Fruit fly (Drosophila melanogaster) whole organism, embryonic: ENCODE data around the gene CG14657.
A peak's percentile ranks its signal among the peaks of the same experiment; 100 is the strongest.

ENCODE experiments used
- Abd-B ChIP-seq: fragments of 200-800 bp; sonication (Bioruptor generic); optimal IDR thresholded peaks from 2 replicates; lab custom pipeline; 2018; ENCODE audit warnings: missing biosample characterization, mild to moderate bottlenecking, missing genetic modification characterization, moderate library complexity
- Aef1 ChIP-seq: fragments of 200-800 bp; sonication (Bioruptor generic); IDR thresholded peaks from 3 replicates; pipeline ENCODE4 v1.3.6; 2022; ENCODE audit warnings: missing biosample characterization, missing genetic modification characterization
- CG10321 ChIP-seq: fragments of 200-800 bp; sonication (Bioruptor generic); IDR thresholded peaks from 2 replicates; pipeline ENCODE4 v1.3.6; 2022; ENCODE audit warnings: missing biosample characterization, missing genetic modification characterization
- CG10654 ChIP-seq: fragments of 200-800 bp; sonication (Bioruptor generic); optimal IDR thresholded peaks from 2 replicates; lab custom pipeline; 2016; ENCODE audit warnings: missing biosample characterization, missing genetic modification characterization
- CG10979 ChIP-seq: fragments of 200-800 bp; sonication (Bioruptor generic); optimal IDR thresholded peaks from 2 replicates; lab custom pipeline; 2018; ENCODE audit warnings: missing biosample characterization, mild to moderate bottlenecking, missing genetic modification characterization, moderate library complexity
- CG1233 ChIP-seq: fragments of 200-800 bp; sonication (Bioruptor generic); optimal IDR thresholded peaks from 4 replicates; lab custom pipeline; 2018; ENCODE audit warnings: missing biosample characterization, mild to moderate bottlenecking, missing genetic modification characterization
- CG13123 ChIP-seq: fragments of 200-800 bp; sonication (Bioruptor generic); optimal IDR thresholded peaks from 2 replicates; lab custom pipeline; 2016; ENCODE audit warnings: missing biosample characterization, missing genetic modification characterization
- CG15073 ChIP-seq: fragments of 200-800 bp; sonication (Bioruptor generic); optimal IDR thresholded peaks from 2 replicates; lab custom pipeline; 2016; ENCODE audit warnings: missing biosample characterization, missing genetic modification characterization
- CG1792 ChIP-seq: fragments of 200-800 bp; sonication (Bioruptor generic); optimal IDR thresholded peaks from 2 replicates; lab custom pipeline; 2016; ENCODE audit warnings: missing biosample characterization, missing genetic modification characterization
- CG30431 ChIP-seq: fragments of 200-800 bp; sonication (Bioruptor generic); optimal IDR thresholded peaks from 2 replicates; lab custom pipeline; 2017; ENCODE audit warnings: missing biosample characterization, missing genetic modification characterization
- CG3847 ChIP-seq: fragments of 200-800 bp; sonication (Bioruptor generic); IDR thresholded peaks from 2 replicates; pipeline ENCODE4 v1.3.6; 2022; ENCODE audit warnings: missing biosample characterization, missing genetic modification characterization
- CG42726 ChIP-seq: fragments of 200-800 bp; sonication (Bioruptor generic); IDR thresholded peaks from 2 replicates; pipeline ENCODE4 v1.3.6; 2022; ENCODE audit warnings: missing biosample characterization, missing genetic modification characterization; ENCODE audit not compliant: partially characterized antibody
- CG4360 ChIP-seq: fragments of 200-800 bp; sonication (Bioruptor generic); IDR thresholded peaks from 2 replicates; pipeline ENCODE4 v1.3.6; 2022; ENCODE audit warnings: missing biosample characterization, missing genetic modification characterization
- CG43689 ChIP-seq: fragments of 200-800 bp; sonication (Bioruptor generic); IDR thresholded peaks from 2 replicates; pipeline ENCODE4 v1.3.6; 2022; ENCODE audit warnings: missing biosample characterization, missing genetic modification characterization
- CG6689 ChIP-seq: fragments of 200-800 bp; sonication (Bioruptor generic); IDR thresholded peaks from 2 replicates; pipeline ENCODE4 v1.3.6; 2022; ENCODE audit warnings: missing biosample characterization, missing genetic modification characterization
- CG7928 ChIP-seq: fragments of 200-800 bp; sonication (Bioruptor generic); optimal IDR thresholded peaks from 2 replicates; lab custom pipeline; 2017; ENCODE audit warnings: missing biosample characterization, mild to moderate bottlenecking, missing genetic modification characterization
- CG8388 ChIP-seq: fragments of 200-800 bp; sonication (Bioruptor generic); optimal IDR thresholded peaks from 2 replicates; lab custom pipeline; 2019; ENCODE audit warnings: missing biosample characterization, mild to moderate bottlenecking, missing genetic modification characterization, moderate library complexity
- CG8924 ChIP-seq: fragments of 200-800 bp; optimal IDR thresholded peaks from 3 replicates; lab custom pipeline; 2019; ENCODE audit warnings: missing biosample characterization, mild to moderate bottlenecking, missing genetic modification characterization, moderate library complexity
- CG9215 ChIP-seq: fragments of 200-800 bp; sonication (Bioruptor generic); IDR thresholded peaks from 2 replicates; pipeline ENCODE4 v1.3.6; 2022; ENCODE audit warnings: missing biosample characterization, missing genetic modification characterization
- CG9876 ChIP-seq: fragments of 200-800 bp; sonication (Bioruptor generic); optimal IDR thresholded peaks from 2 replicates; lab custom pipeline; 2016; ENCODE audit warnings: missing biosample characterization, missing genetic modification characterization
- D19B ChIP-seq: fragments of 200-800 bp; sonication (Bioruptor generic); optimal IDR thresholded peaks from 2 replicates; lab custom pipeline; 2017; ENCODE audit warnings: missing biosample characterization, mild to moderate bottlenecking, missing genetic modification characterization
- Doc2 ChIP-seq: fragments of 200-800 bp; sonication (Bioruptor generic); IDR thresholded peaks from 2 replicates; pipeline ENCODE4 v1.3.6; 2022; ENCODE audit warnings: missing biosample characterization, missing genetic modification characterization
- Ets97D ChIP-seq: fragments of 200-800 bp; sonication (Bioruptor generic); optimal IDR thresholded peaks from 3 replicates; lab custom pipeline; 2016; ENCODE audit warnings: missing biosample characterization, missing genetic modification characterization
- H2.0 ChIP-seq: fragments of 200-800 bp; sonication (Bioruptor generic); IDR thresholded peaks from 2 replicates; pipeline ENCODE4 v1.3.6; 2022; ENCODE audit warnings: missing biosample characterization, missing genetic modification characterization
- HmgD ChIP-seq: fragments of 200-800 bp; sonication (Bioruptor generic); optimal IDR thresholded peaks from 3 replicates; lab custom pipeline; 2016; ENCODE audit warnings: missing biosample characterization, missing genetic modification characterization
- Lim3 ChIP-seq: fragments of 200-800 bp; sonication (Bioruptor generic); IDR thresholded peaks from 2 replicates; pipeline ENCODE4 v1.3.6; 2022; ENCODE audit warnings: missing biosample characterization, missing genetic modification characterization
- Lpt ChIP-seq: fragments of >200 bp; optimal IDR thresholded peaks from 2 replicates; lab custom pipeline; 2018; ENCODE audit warnings: missing biosample characterization, missing genetic modification characterization
- NC2β ChIP-seq: fragments of 200-800 bp; sonication (Bioruptor generic); optimal IDR thresholded peaks from 2 replicates; lab custom pipeline; 2016; ENCODE audit warnings: missing biosample characterization, missing genetic modification characterization
- Oaz ChIP-seq: fragments of 200-800 bp; sonication (Bioruptor generic); IDR thresholded peaks from 2 replicates; pipeline ENCODE4 v1.3.6; 2022; ENCODE audit warnings: missing biosample characterization, missing genetic modification characterization
- Poxn ChIP-seq: fragments of 200-800 bp; sonication (Bioruptor generic); IDR thresholded peaks from 2 replicates; pipeline ENCODE4 v1.3.6; 2022; ENCODE audit warnings: missing biosample characterization, missing genetic modification characterization
- Sry-β ChIP-seq: fragments of 200-800 bp; sonication (Bioruptor generic); optimal IDR thresholded peaks from 2 replicates; lab custom pipeline; 2018; ENCODE audit warnings: missing biosample characterization, mild to moderate bottlenecking, missing genetic modification characterization, moderate library complexity
- Sry-δ ChIP-seq: fragments of 200-800 bp; sonication (Bioruptor generic); optimal IDR thresholded peaks from 2 replicates; lab custom pipeline; 2016; ENCODE audit warnings: missing biosample characterization, missing genetic modification characterization
- Taf1 ChIP-seq: fragments of 200-800 bp; sonication (Bioruptor generic); IDR thresholded peaks from 2 replicates; pipeline ENCODE4 v1.3.6; 2022; ENCODE audit warnings: missing biosample characterization, missing genetic modification characterization
- amos ChIP-seq: fragments of 200-800 bp; sonication (Bioruptor generic); IDR thresholded peaks from 2 replicates; pipeline ENCODE4 v1.3.6; 2022; ENCODE audit warnings: missing biosample characterization, missing genetic modification characterization; ENCODE audit not compliant: partially characterized antibody
- chif ChIP-seq, 2 experiments: fragments of 200-800 bp; sonication (Bioruptor generic); optimal IDR thresholded peaks; 3 replicates each; lab custom pipeline; 2016; ENCODE audit warnings: missing biosample characterization in 2 of 2, missing genetic modification characterization in 2 of 2
- chn ChIP-seq: fragments of 200-800 bp; sonication (Bioruptor generic); optimal IDR thresholded peaks from 2 replicates; lab custom pipeline; 2016; ENCODE audit warnings: missing biosample characterization, missing genetic modification characterization
- crol ChIP-seq: fragments of 200-800 bp; sonication (Bioruptor generic); IDR thresholded peaks from 2 replicates; pipeline ENCODE4 v1.3.6; 2022; ENCODE audit warnings: missing biosample characterization, missing genetic modification characterization
- disco-r ChIP-seq: fragments of 200-800 bp; sonication (Bioruptor generic); optimal IDR thresholded peaks from 2 replicates; lab custom pipeline; 2016; ENCODE audit warnings: missing biosample characterization, missing genetic modification characterization
- gsb-n ChIP-seq: fragments of 200-800 bp; sonication (Bioruptor generic); optimal IDR thresholded peaks from 3 replicates; lab custom pipeline; 2018; ENCODE audit warnings: missing biosample characterization, mild to moderate bottlenecking, missing genetic modification characterization
- hbn ChIP-seq: fragments of 200-800 bp; sonication (Bioruptor generic); IDR thresholded peaks from 2 replicates; pipeline ENCODE4 v1.3.6; 2022; ENCODE audit warnings: missing biosample characterization, missing genetic modification characterization; ENCODE audit not compliant: partially characterized antibody
- odd ChIP-seq: fragments of 200-800 bp; sonication (Bioruptor generic); optimal IDR thresholded peaks from 2 replicates; lab custom pipeline; 2017; ENCODE audit warnings: missing biosample characterization, mild to moderate bottlenecking, missing genetic modification characterization
- pros ChIP-seq: fragments of 200-800 bp; sonication (Bioruptor generic); optimal IDR thresholded peaks from 3 replicates; lab custom pipeline; 2019; ENCODE audit warnings: missing biosample characterization, mild to moderate bottlenecking, missing genetic modification characterization, moderate library complexity
- sima ChIP-seq: fragments of 200-800 bp; sonication (Bioruptor generic); optimal IDR thresholded peaks from 2 replicates; lab custom pipeline; 2016; ENCODE audit warnings: missing biosample characterization, missing genetic modification characterization
- slp2 ChIP-seq: fragments of 200-800 bp; sonication (Bioruptor generic); optimal IDR thresholded peaks from 2 replicates; lab custom pipeline; 2016; ENCODE audit warnings: missing biosample characterization, missing genetic modification characterization
- so ChIP-seq: fragments of 200-800 bp; sonication (Bioruptor generic); IDR thresholded peaks from 3 replicates; pipeline ENCODE4 v1.3.6; 2022; ENCODE audit warnings: missing biosample characterization, missing genetic modification characterization
- trem ChIP-seq: fragments of 200-800 bp; optimal IDR thresholded peaks from 3 replicates; lab custom pipeline; 2019; ENCODE audit warnings: missing biosample characterization, mild to moderate bottlenecking, missing genetic modification characterization, moderate library complexity
- unc-4 ChIP-seq: fragments of 200-800 bp; sonication (Bioruptor generic); IDR thresholded peaks from 2 replicates; pipeline ENCODE4 v1.3.6; 2022; ENCODE audit warnings: missing biosample characterization, missing genetic modification characterization; ENCODE audit not compliant: partially characterized antibody
- unpg ChIP-seq: fragments of 200-800 bp; sonication (Bioruptor generic); optimal IDR thresholded peaks from 3 replicates; lab custom pipeline; 2018; ENCODE audit warnings: missing biosample characterization, mild to moderate bottlenecking, missing genetic modification characterization, moderate library complexity
- vvl ChIP-seq: fragments of 200-800 bp; sonication (Bioruptor generic); IDR thresholded peaks from 2 replicates; pipeline ENCODE4 v1.3.6; 2022; ENCODE audit warnings: missing biosample characterization, missing genetic modification characterization
- wek ChIP-seq: fragments of 200-800 bp; sonication (Bioruptor generic); optimal IDR thresholded peaks from 3 replicates; lab custom pipeline; 2018; ENCODE audit warnings: missing biosample characterization, mild to moderate bottlenecking, missing genetic modification characterization, moderate library complexity
- zen2 ChIP-seq: fragments of 200-800 bp; sonication (Bioruptor generic); IDR thresholded peaks from 3 replicates; pipeline ENCODE4 v1.3.6; 2022; ENCODE audit warnings: missing biosample characterization, missing genetic modification characterization; ENCODE audit not compliant: partially characterized antibody
- zf30C ChIP-seq: fragments of 200-800 bp; sonication (Bioruptor generic); optimal IDR thresholded peaks from 3 replicates; lab custom pipeline; 2018; ENCODE audit warnings: missing biosample characterization, mild to moderate bottlenecking, missing genetic modification characterization

Gene CG14657

DNA sequence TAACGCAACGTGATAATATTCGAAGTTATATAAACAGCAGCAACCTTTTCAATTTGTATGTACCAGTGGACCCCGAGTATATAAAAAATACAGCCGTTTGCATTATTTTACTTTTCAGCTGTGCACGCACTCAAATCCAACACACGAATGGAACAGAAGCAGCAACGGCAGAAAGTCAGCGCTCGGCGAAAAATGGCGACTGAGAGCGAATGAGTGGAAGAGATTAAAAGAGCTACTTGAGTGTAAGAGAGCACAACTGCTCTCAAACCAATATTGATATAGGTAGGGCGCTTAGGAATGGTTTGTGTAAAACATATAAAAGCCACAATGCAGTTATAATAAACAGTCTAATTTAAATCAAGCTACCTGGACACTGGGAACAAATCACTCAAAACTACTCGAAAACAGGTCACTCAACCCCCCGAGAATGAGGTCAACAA lies 14.9 kb downstream of the CG14657 start (continued):
- no peak for TF ChIP-seq slp2 (GFP tag; lab: Kevin White, UChicago)
- no peak for TF ChIP-seq Poxn (GFP tag; lab: Robert Waterston, UW)
- TF ChIP-seq chn (GFP tag; lab: Kevin White, UChicago), result peak; percentile 47
- peak; percentile 88 for TF ChIP-seq wek (GFP tag; lab: Kevin White, UChicago)
- peak; percentile 30 for TF ChIP-seq CG9876 (GFP tag; lab: Kevin White, UChicago)
- peak in 1 of 2 experiments; percentile 26 for TF ChIP-seq chif (GFP tag; optimal IDR thresholded peaks at IDR 0.05; lab: Kevin White, UChicago)
- peak; percentile 48 for TF ChIP-seq vvl (GFP tag; lab: Robert Waterston, UW)
- TF ChIP-seq CG3847 (GFP tag; lab: Robert Waterston, UW), result no peak
- peak; percentile 13 for TF ChIP-seq trem
- no peak for TF ChIP-seq crol (GFP tag; lab: Robert Waterston, UW)
- no peak for TF ChIP-seq Abd-B (GFP tag; lab: Kevin White, UChicago)
- TF ChIP-seq Lim3, result no peak
- no peak for TF ChIP-seq CG9215 (GFP tag; lab: Robert Waterston, UW)
- TF ChIP-seq CG10979 (tag; lab: Kevin White, UChicago), result peak; percentile 12
- no peak for TF ChIP-seq CG15073
- no peak for TF ChIP-seq CG7928 (GFP tag; lab: Kevin White, UChicago)
- TF ChIP-seq Taf1 (GFP tag; lab: Robert Waterston, UW), result no peak
- peak; percentile 58 for TF ChIP-seq CG4360 (GFP tag; lab: Robert Waterston, UW)
- peak; percentile 14 for TF ChIP-seq HmgD (GFP tag; lab: Kevin White, UChicago)
- TF ChIP-seq so (GFP tag; lab: Robert Waterston, UW), result peak; percentile 49; the same call in 1 of the 3 replicates
- peak; percentile 16; the same call in 1 of the 2 replicates for TF ChIP-seq unc-4 (GFP tag; lab: Robert Waterston, UW)
- TF ChIP-seq Aef1 (GFP tag; lab: Robert Waterston, UW), result no peak
- no peak for TF ChIP-seq Ets97D
- TF ChIP-seq NC2β (GFP tag; lab: Kevin White, UChicago), result peak; percentile 60
- no peak for TF ChIP-seq CG6689 (GFP tag; lab: Robert Waterston, UW)
- TF ChIP-seq CG1233 (GFP tag; lab: Kevin White, UChicago), result peak; percentile 70
- peak; percentile 72 for TF ChIP-seq CG13123 (GFP tag; lab: Kevin White, UChicago)
- no peak for TF ChIP-seq pros (GFP tag; lab: Kevin White, UChicago)
- peak; percentile 63 for TF ChIP-seq unpg (GFP tag; lab: Kevin White, UChicago)
- TF ChIP-seq disco-r (GFP tag; lab: Kevin White, UChicago), result peak; percentile 54
- TF ChIP-seq Sry-β (GFP tag; lab: Kevin White, UChicago), result peak; percentile 29
- peak; percentile 35 for TF ChIP-seq CG8388 (GFP tag; lab: Kevin White, UChicago)
- no peak for TF ChIP-seq Doc2 (GFP tag; lab: Robert Waterston, UW)
- no peak for TF ChIP-seq hbn
- no peak; the same call in 1 of the 2 replicates for TF ChIP-seq amos (GFP tag; lab: Robert Waterston, UW)
- peak; percentile 17 for TF ChIP-seq Sry-δ (GFP tag; lab: Kevin White, UChicago)
- peak; percentile 56 for TF ChIP-seq CG10654 (GFP tag; lab: Kevin White, UChicago)
- no peak for TF ChIP-seq Lpt
- TF ChIP-seq odd (GFP tag; lab: Kevin White, UChicago), result peak; percentile 83
- 0 out of 2 replicates have a peak, but pooled peaks have one; percentile 4 for TF ChIP-seq CG10321 (GFP tag; lab: Robert Waterston, UW)
- TF ChIP-seq CG1792 (GFP tag; lab: Kevin White, UChicago), result peak; percentile 82
- TF ChIP-seq H2.0 (GFP tag; lab: Robert Waterston, UW), result no peak
- TF ChIP-seq CG42726 (GFP tag; lab: Robert Waterston, UW), result peak; percentile 17; the same call in 1 of the 2 replicates
- TF ChIP-seq CG8924 (tag; lab: Kevin White, UChicago), result peak; percentile 84
- TF ChIP-seq Oaz (GFP tag; lab: Robert Waterston, UW), result no peak
- no peak for TF ChIP-seq zen2 (GFP tag; lab: Robert Waterston, UW)
- no peak for TF ChIP-seq CG30431
- peak; percentile 23 for TF ChIP-seq gsb-n (tag; lab: Kevin White, UChicago)
- no peak for TF ChIP-seq CG43689
- no peak for TF ChIP-seq D19B (GFP tag; lab: Kevin White, UChicago)
- no peak for TF ChIP-seq sima (GFP tag; lab: Kevin White, UChicago)
- no peak for TF ChIP-seq zf30C (GFP tag; lab: Kevin White, UChicago)
